Worm (Caenorhabditis elegans): Measurements from ENCODE around the gene F54D10.9.

- TF ChIP-seq lin-39 (tag; optimal IDR thresholded peaks at IDR 0.05) (no peak), snpc-4 (tag; optimal IDR thresholded peaks at IDR 0.05) (no peak), F13H6.1 (tag; optimal IDR thresholded peaks at IDR 0.05) (no peak), aly-2 (tag; optimal IDR thresholded peaks at IDR 0.05) (no peak)
Measured at ce11 chrII:3793336-3793735, 38.9 kb downstream of the F54D10.9 start, which contains the start of gene fbxb-99.

Measured in whole organism, L2 larva.